Worm (Caenorhabditis elegans) whole organism, late embryonic: ENCODE data around the gene tpst-2.

ENCODE experiments used
- pat-9 ChIP-seq: fragments of 200-800 bp; sonication (Bioruptor generic); optimal IDR thresholded peaks from 2 replicates; lab custom pipeline; 2018; ENCODE audit warnings: mild to moderate bottlenecking, missing genetic modification characterization, moderate library complexity, missing compliant biosample characterization
- tbx-2 ChIP-seq: sonication (generic microtip); optimal IDR thresholded peaks from 2 replicates; lab custom pipeline; 2016; ENCODE audit warnings: missing genetic modification characterization, missing compliant biosample characterization
- unc-3 ChIP-seq, 2 experiments: fragments of 200-800 bp in 1 of 2; sonication (Bioruptor generic) in 1 of 2; sonication (generic microtip) in 1 of 2; conservative IDR thresholded peaks in 1 of 2; optimal IDR thresholded peaks in 1 of 2; 2 replicates each; pipeline versions ENCODE4 v1.3.6 to Lab custom; 2016 to 2022; ENCODE audit warnings: missing compliant biosample characterization in 2 of 2, missing genetic modification characterization in 2 of 2, missing genetic modification reagents in 1 of 2
- ztf-16 ChIP-seq: sonication (generic microtip); optimal IDR thresholded peaks from 2 replicates; lab custom pipeline; 2017; ENCODE audit warnings: missing genetic modification characterization, missing compliant biosample characterization

- TF ChIP-seq tbx-2 (tag; lab: Kevin White, UChicago) (no peak), ztf-16 (no peak), pat-9 (no peak), unc-3 (GFP tag; conservative IDR thresholded peaks at IDR 0.05; lab: Robert Waterston, UW) (no peak), unc-3 (tag; optimal IDR thresholded peaks at IDR 0.05; lab: Kevin White, UChicago) (no peak)
Measured at ce11 chrIII:754371-754770, 16.7 kb upstream of the tpst-2 start.
